Fruit fly (Drosophila melanogaster): Measurements from ENCODE around the gene CG34408.
A peak's percentile ranks its signal among the peaks of the same experiment; 100 is the strongest.

Gene CG34408

dm6 chrX:10211128-10211914 lies 8.6 kb upstream of the CG34408 start (continued):
- TF ChIP-seq CG10631 (GFP tag; optimal IDR thresholded peaks at IDR 0.05), result peak; percentile 75
- peak; percentile 91 for TF ChIP-seq pdm3 (GFP tag; optimal IDR thresholded peaks at IDR 0.05)
- TF ChIP-seq Gug (GFP tag; IDR thresholded peaks at IDR 0.05), result peak; percentile 77
- TF ChIP-seq CG3032 (tag; optimal IDR thresholded peaks at IDR 0.05), result peak; percentile 68
- TF ChIP-seq spab (GFP tag; optimal IDR thresholded peaks at IDR 0.05), result peak; percentile 47
- TF ChIP-seq CG32006 (GFP tag; optimal IDR thresholded peaks at IDR 0.05), result peak; percentile 93
- 0 out of 2 replicates have a peak, but pooled peaks have one; percentile 27 for TF ChIP-seq CG11294 (GFP tag; IDR thresholded peaks at IDR 0.05)
- peak; percentile 64 for TF ChIP-seq CG6854 (GFP tag; optimal IDR thresholded peaks at IDR 0.05)
- TF ChIP-seq CG8632 (GFP tag; optimal IDR thresholded peaks at IDR 0.05), result peak; percentile 66
- TF ChIP-seq CG9139 (GFP tag; optimal IDR thresholded peaks at IDR 0.05), result peak; percentile 30
- peak; percentile 82 for TF ChIP-seq achi (GFP tag; optimal IDR thresholded peaks at IDR 0.05)
- peak in 1 of 2 experiments; percentile 86 for TF ChIP-seq salr (GFP tag; optimal IDR thresholded peaks at IDR 0.05)
- peak; percentile 81 for TF ChIP-seq CG3919 (GFP tag; optimal IDR thresholded peaks at IDR 0.05)
- peak; percentile 84 for TF ChIP-seq OdsH (GFP tag; optimal IDR thresholded peaks at IDR 0.05)
- TF ChIP-seq fd85E (GFP tag; optimal IDR thresholded peaks at IDR 0.05), result no peak
- TF ChIP-seq CG15336 (GFP tag; IDR thresholded peaks at IDR 0.05), result peak; percentile 83
- TF ChIP-seq Hr39 (GFP tag; optimal IDR thresholded peaks at IDR 0.05), result peak; percentile 89
- peak; percentile 90 for TF ChIP-seq CG31627 (GFP tag; optimal IDR thresholded peaks at IDR 0.05)
- TF ChIP-seq CG34406 (GFP tag; optimal IDR thresholded peaks at IDR 0.05), result peak; percentile 80
- TF ChIP-seq topi (GFP tag; optimal IDR thresholded peaks at IDR 0.05), result peak; percentile 94
- peak; percentile 65 for TF ChIP-seq Blimp-1 (GFP tag; optimal IDR thresholded peaks at IDR 0.05)
- TF ChIP-seq Met (GFP tag; optimal IDR thresholded peaks at IDR 0.05), result peak; percentile 92
- peak; percentile 97 for TF ChIP-seq Eip78C (GFP tag)
- TF ChIP-seq Sox102F (GFP tag; optimal IDR thresholded peaks at IDR 0.05), result peak; percentile 85
- TF ChIP-seq CG8119 (GFP tag; IDR thresholded peaks at IDR 0.05), result peak; percentile 88
- peak; percentile 29 for TF ChIP-seq CG1621 (tag; optimal IDR thresholded peaks at IDR 0.05)
- peak; percentile 85 for TF ChIP-seq Ets21C (GFP tag; optimal IDR thresholded peaks at IDR 0.05)

DNA sequence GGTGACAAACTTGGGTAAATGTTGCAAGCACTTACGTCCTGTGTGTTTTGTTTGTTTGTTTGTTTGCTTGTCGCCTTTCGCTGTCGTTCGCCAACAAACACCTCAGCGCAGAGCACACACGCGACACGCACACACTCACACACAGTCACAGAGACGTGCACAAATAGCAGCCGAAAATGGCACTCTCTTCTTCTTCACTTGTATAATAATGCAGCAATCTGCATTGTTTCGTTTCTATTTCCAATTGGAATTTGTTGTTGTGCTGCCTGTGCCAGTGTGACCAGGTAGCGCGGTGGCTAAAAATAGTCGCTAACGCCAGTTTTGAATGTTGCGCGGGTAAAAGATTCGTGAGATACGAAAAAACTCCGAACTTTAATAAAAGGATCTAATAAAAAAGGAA lies 7.8 kb upstream of the CG34408 start, which contains the start of gene Ypel:
Ypel (minus strand) TSS at position 257 of the 400 bp plus-strand sequence.
- TF ChIP-seq Sox15 (GFP tag; optimal IDR thresholded peaks at IDR 0.05), result no peak
- TF ChIP-seq CG8119 (GFP tag; IDR thresholded peaks at IDR 0.05), result peak; percentile 19; the same call in 1 of the 3 replicates
- TF ChIP-seq CG11294 (GFP tag; IDR thresholded peaks at IDR 0.05), result no peak
- no peak for TF ChIP-seq salr (GFP tag; optimal IDR thresholded peaks at IDR 0.05)
- TF ChIP-seq CG3919 (GFP tag; optimal IDR thresholded peaks at IDR 0.05), result no peak
- no peak for TF ChIP-seq Lpt (GFP tag; optimal IDR thresholded peaks at IDR 0.05)
- TF ChIP-seq CG8319 (GFP tag; optimal IDR thresholded peaks at IDR 0.05), result no peak
- TF ChIP-seq CG8632 (GFP tag; optimal IDR thresholded peaks at IDR 0.05), result no peak
- TF ChIP-seq Eip78C (GFP tag), result peak; percentile 40
- no peak for TF ChIP-seq Ets96B (tag; optimal IDR thresholded peaks at IDR 0.05)
- no peak for TF ChIP-seq Sox14 (GFP tag; optimal IDR thresholded peaks at IDR 0.05)
- no peak for TF ChIP-seq Ets21C (GFP tag; optimal IDR thresholded peaks at IDR 0.05)
- no peak for TF ChIP-seq dac (GFP tag; optimal IDR thresholded peaks at IDR 0.05)
- TF ChIP-seq ss (GFP tag; optimal IDR thresholded peaks at IDR 0.05), result no peak
- TF ChIP-seq acj6 (GFP tag; optimal IDR thresholded peaks at IDR 0.05), result no peak
- TF ChIP-seq vri (GFP tag; optimal IDR thresholded peaks at IDR 0.05), result peak; percentile 29
- no peak for TF ChIP-seq OdsH (GFP tag; optimal IDR thresholded peaks at IDR 0.05)
- TF ChIP-seq CG9139 (GFP tag; optimal IDR thresholded peaks at IDR 0.05), result no peak

- TF ChIP-seq Smox (GFP tag; optimal IDR thresholded peaks at IDR 0.05) (no peak), Eip78C (GFP tag) (peak; percentile 34), topi (GFP tag; optimal IDR thresholded peaks at IDR 0.05) (no peak), vri (GFP tag; optimal IDR thresholded peaks at IDR 0.05) (peak; percentile 52), CG6808 (GFP tag; optimal IDR thresholded peaks at IDR 0.05) (no peak), fkh (GFP tag; optimal IDR thresholded peaks at IDR 0.05) (no peak), spab (GFP tag; optimal IDR thresholded peaks at IDR 0.05) (no peak)
Observed at dm6 chrX:10212687-10213329, 7.1 kb upstream of the CG34408 start, which contains the start of gene ATPsyndelta. Gene ATPsyndelta, plus strand, starts transcription at chrX:10212970.

All from whole organism, prepupa.